Comparison of ENCODE assay signal across 1 fruit fly cellular context in genomic region chr3R:26228026-26228635, dm6.
TF ChIP-seq lines count a peak whose summit lies in the region.

No protein-coding gene starts in this region.

TF ChIP-seq in whole organism, embryonic, 481 proteins besides CTCF, POLR2A, EP300 and RAD21 (continued from another document):
- TF ChIP-seq YL-1 (GFP tag; optimal IDR thresholded peaks at IDR 0.05; lab: Kevin White, UChicago), result peak; percentile 78
- TF ChIP-seq CG17612 (GFP tag; IDR thresholded peaks at IDR 0.05; lab: Robert Waterston, UW), result peak; percentile 66; the same call in 1 of the 2 replicates
- TF ChIP-seq pita (GFP tag; optimal IDR thresholded peaks at IDR 0.05; lab: Kevin White, UChicago), result no peak
- TF ChIP-seq trem (tag; optimal IDR thresholded peaks at IDR 0.05; lab: Kevin White, UChicago), result peak; percentile 17
- TF ChIP-seq CG11504 (tag; optimal IDR thresholded peaks at IDR 0.05; lab: Kevin White, UChicago), result peak; percentile 62
- peak; percentile 88; the same call in 1 of the 2 replicates for TF ChIP-seq HLH3B (GFP tag; IDR thresholded peaks at IDR 0.05; lab: Robert Waterston, UW)
- peak; percentile 58 for TF ChIP-seq fd3F (GFP tag; optimal IDR thresholded peaks at IDR 0.05; lab: Kevin White, UChicago)
- TF ChIP-seq row (GFP tag; IDR thresholded peaks at IDR 0.05; lab: Robert Waterston, UW), result no peak
- TF ChIP-seq stwl (tag; optimal IDR thresholded peaks at IDR 0.05; lab: Kevin White, UChicago), result peak; percentile 11
- peak; percentile 60 for TF ChIP-seq pum (GFP tag; optimal IDR thresholded peaks at IDR 0.05; lab: Kevin White, UChicago)
- peak; percentile 75 for TF ChIP-seq lilli (GFP tag; optimal IDR thresholded peaks at IDR 0.05; lab: Kevin White, UChicago)
- peak; percentile 84 for TF ChIP-seq sr (GFP tag; IDR thresholded peaks at IDR 0.05; lab: Robert Waterston, UW)
- TF ChIP-seq CG6854 (GFP tag; optimal IDR thresholded peaks at IDR 0.05; lab: Kevin White, UChicago), result peak; percentile 76
- TF ChIP-seq vvl (GFP tag; IDR thresholded peaks at IDR 0.05; lab: Robert Waterston, UW), result peak; percentile 83
- TF ChIP-seq Side (GFP tag; optimal IDR thresholded peaks at IDR 0.05; lab: Kevin White, UChicago), result peak; percentile 91
- TF ChIP-seq CG10267 (tag; optimal IDR thresholded peaks at IDR 0.05; lab: Kevin White, UChicago), result no peak
- TF ChIP-seq phol (tag; optimal IDR thresholded peaks at IDR 0.05; lab: Kevin White, UChicago), result no peak
- peak; percentile 80 for TF ChIP-seq CG12299 (tag; optimal IDR thresholded peaks at IDR 0.05; lab: Kevin White, UChicago)
- TF ChIP-seq CG11247 (GFP tag; IDR thresholded peaks at IDR 0.05; lab: Robert Waterston, UW), result peak; percentile 92
- TF ChIP-seq prd (optimal IDR thresholded peaks at IDR 0.05; lab: Kevin White, UChicago), result no peak
- TF ChIP-seq prd (GFP tag; IDR thresholded peaks at IDR 0.05; lab: Robert Waterston, UW), result peak; percentile 53; the same call in 2 of the 3 replicates
- peak; percentile 80 for TF ChIP-seq Mad (GFP tag; optimal IDR thresholded peaks at IDR 0.05; lab: Kevin White, UChicago)
- peak; percentile 87 for TF ChIP-seq CG9932 (GFP tag; IDR thresholded peaks at IDR 0.05; lab: Robert Waterston, UW)
- TF ChIP-seq ato (GFP tag; IDR thresholded peaks at IDR 0.05; lab: Robert Waterston, UW; ENCODE audit: partially characterized antibody), result no peak
- TF ChIP-seq B-H1 (GFP tag; IDR thresholded peaks at IDR 0.05; lab: Robert Waterston, UW), result peak; percentile 74
- peak; percentile 74 for TF ChIP-seq sug (tag; optimal IDR thresholded peaks at IDR 0.05; lab: Kevin White, UChicago)
- peak; percentile 89 for TF ChIP-seq CG18764 (GFP tag; optimal IDR thresholded peaks at IDR 0.05; lab: Kevin White, UChicago)
- TF ChIP-seq BEAF-32 (GFP tag; optimal IDR thresholded peaks at IDR 0.05; lab: Kevin White, UChicago), result no peak
- peak; percentile 81 for TF ChIP-seq wdn (GFP tag; IDR thresholded peaks at IDR 0.05; lab: Robert Waterston, UW)
- no peak for TF ChIP-seq Doc2 (GFP tag; IDR thresholded peaks at IDR 0.05; lab: Robert Waterston, UW)
- no peak for TF ChIP-seq CG7963 (GFP tag; IDR thresholded peaks at IDR 0.05; lab: Robert Waterston, UW; ENCODE audit: partially characterized antibody)
- no peak for TF ChIP-seq D (optimal IDR thresholded peaks at IDR 0.05; lab: Kevin White, UChicago)
- TF ChIP-seq D (GFP tag; optimal IDR thresholded peaks at IDR 0.05; lab: Kevin White, UChicago), result peak; percentile 89
- TF ChIP-seq sob (GFP tag; IDR thresholded peaks at IDR 0.05; lab: Robert Waterston, UW), result peak; percentile 90
- TF ChIP-seq MBD-R2 (GFP tag; IDR thresholded peaks at IDR 0.05; lab: Robert Waterston, UW), result peak; percentile 55; the same call in 1 of the 2 replicates
- peak; percentile 87 for TF ChIP-seq CG9727 (GFP tag; optimal IDR thresholded peaks at IDR 0.05; lab: Kevin White, UChicago)
- TF ChIP-seq Atf-2 (GFP tag; optimal IDR thresholded peaks at IDR 0.05; lab: Kevin White, UChicago), result peak; percentile 86
- TF ChIP-seq pzg (GFP tag; optimal IDR thresholded peaks at IDR 0.05; lab: Kevin White, UChicago), result no peak
- TF ChIP-seq CG11560 (tag; IDR thresholded peaks at IDR 0.05; lab: Robert Waterston, UW), result peak; percentile 31; the same call in 1 of the 3 replicates
- peak; percentile 58 for TF ChIP-seq bab2 (GFP tag; optimal IDR thresholded peaks at IDR 0.05; lab: Kevin White, UChicago)
- peak; percentile 66 for TF ChIP-seq Jarid2 (GFP tag; optimal IDR thresholded peaks at IDR 0.05; lab: Kevin White, UChicago)
- peak; percentile 73 for TF ChIP-seq sima (GFP tag; optimal IDR thresholded peaks at IDR 0.05; lab: Kevin White, UChicago)
- peak; percentile 83 for TF ChIP-seq tio (GFP tag; optimal IDR thresholded peaks at IDR 0.05; lab: Kevin White, UChicago)
- TF ChIP-seq ftz-f1 (GFP tag; optimal IDR thresholded peaks at IDR 0.05; lab: Kevin White, UChicago), result peak; percentile 44
- peak; percentile 77 for TF ChIP-seq CG7745 (tag; optimal IDR thresholded peaks at IDR 0.05; lab: Kevin White, UChicago)
- peak; percentile 50 for TF ChIP-seq Xbp1 (GFP tag; optimal IDR thresholded peaks at IDR 0.05; lab: Kevin White, UChicago)
- peak; percentile 48 for TF ChIP-seq CG8924 (tag; optimal IDR thresholded peaks at IDR 0.05; lab: Kevin White, UChicago)
- peak; percentile 81 for TF ChIP-seq toy (GFP tag; IDR thresholded peaks at IDR 0.05; lab: Robert Waterston, UW)
- 0 out of 2 replicates have a peak, but pooled peaks have one; percentile 18 for TF ChIP-seq CG10959 (GFP tag; IDR thresholded peaks at IDR 0.05; lab: Robert Waterston, UW)
- peak; percentile 1 for TF ChIP-seq Chrac-16 (GFP tag; optimal IDR thresholded peaks at IDR 0.05; lab: Kevin White, UChicago)
- peak; percentile 91 for TF ChIP-seq CG12071 (GFP tag; optimal IDR thresholded peaks at IDR 0.05; lab: Kevin White, UChicago)
- peak; percentile 83 for TF ChIP-seq CG6683 (GFP tag; optimal IDR thresholded peaks at IDR 0.05; lab: Kevin White, UChicago)
- TF ChIP-seq Hand (GFP tag; optimal IDR thresholded peaks at IDR 0.05; lab: Kevin White, UChicago), result peak; percentile 43
- TF ChIP-seq fd102C (GFP tag; optimal IDR thresholded peaks at IDR 0.05; lab: Kevin White, UChicago), result peak; percentile 60
- TF ChIP-seq kah (GFP tag; optimal IDR thresholded peaks at IDR 0.05; lab: Kevin White, UChicago), result peak; percentile 67
- TF ChIP-seq ind (GFP tag; optimal IDR thresholded peaks at IDR 0.05; lab: Kevin White, UChicago), result no peak
- 0 out of 2 replicates have a peak, but pooled peaks have one; percentile 20 for TF ChIP-seq lmd (GFP tag; IDR thresholded peaks at IDR 0.05; lab: Robert Waterston, UW)
- peak; percentile 90 for TF ChIP-seq repo (GFP tag; optimal IDR thresholded peaks at IDR 0.05; lab: Kevin White, UChicago)
- TF ChIP-seq p53 (GFP tag; optimal IDR thresholded peaks at IDR 0.05; lab: Kevin White, UChicago), result peak; percentile 80
- peak; percentile 47; the same call in 1 of the 2 replicates for TF ChIP-seq sisA (GFP tag; IDR thresholded peaks at IDR 0.05; lab: Robert Waterston, UW)
- peak; percentile 56 for TF ChIP-seq Hr3 (GFP tag; optimal IDR thresholded peaks at IDR 0.05; lab: Kevin White, UChicago)
- peak; percentile 88 for TF ChIP-seq HHEX (GFP tag; optimal IDR thresholded peaks at IDR 0.05; lab: Kevin White, UChicago)
- TF ChIP-seq CG4730 (GFP tag; IDR thresholded peaks at IDR 0.05; lab: Robert Waterston, UW), result peak; percentile 44; the same call in 1 of the 2 replicates
- peak; percentile 64 for TF ChIP-seq CG34376 (GFP tag; optimal IDR thresholded peaks at IDR 0.05; lab: Kevin White, UChicago)
- peak; percentile 45 for TF ChIP-seq Myb (GFP tag; optimal IDR thresholded peaks at IDR 0.05; lab: Kevin White, UChicago)
- TF ChIP-seq Atf3 (GFP tag; optimal IDR thresholded peaks at IDR 0.05; lab: Kevin White, UChicago), result peak; percentile 80
- TF ChIP-seq CG33557 (GFP tag; optimal IDR thresholded peaks at IDR 0.05; lab: Kevin White, UChicago), result peak; percentile 92
- peak; percentile 87 for TF ChIP-seq mirr (GFP tag; optimal IDR thresholded peaks at IDR 0.05; lab: Kevin White, UChicago)
- no peak for TF ChIP-seq CG14860 (GFP tag; IDR thresholded peaks at IDR 0.05; lab: Robert Waterston, UW; ENCODE audit: partially characterized antibody)
- TF ChIP-seq crp (GFP tag; optimal IDR thresholded peaks at IDR 0.05; lab: Kevin White, UChicago), result peak in 1 of 2 experiments; percentile 42
- TF ChIP-seq eve (GFP tag; optimal IDR thresholded peaks at IDR 0.05; lab: Kevin White, UChicago), result peak in 1 of 2 experiments; percentile 83
- TF ChIP-seq Hey (tag; optimal IDR thresholded peaks at IDR 0.05; lab: Kevin White, UChicago), result peak; percentile 85
- TF ChIP-seq Kr (GFP tag; optimal IDR thresholded peaks at IDR 0.05; lab: Kevin White, UChicago), result no peak
- peak; percentile 21 for TF ChIP-seq az2 (GFP tag; optimal IDR thresholded peaks at IDR 0.05; lab: Kevin White, UChicago)
- peak; percentile 76 for TF ChIP-seq trh (GFP tag; optimal IDR thresholded peaks at IDR 0.05; lab: Kevin White, UChicago)
- TF ChIP-seq CG12942 (GFP tag; optimal IDR thresholded peaks at IDR 0.05; lab: Kevin White, UChicago), result peak; percentile 88
- TF ChIP-seq Aef1 (GFP tag; IDR thresholded peaks at IDR 0.05; lab: Robert Waterston, UW), result no peak
- no peak for TF ChIP-seq cg (GFP tag; optimal IDR thresholded peaks at IDR 0.05; lab: Kevin White, UChicago)
- TF ChIP-seq abd-A (tag; optimal IDR thresholded peaks at IDR 0.05; lab: Kevin White, UChicago), result no peak
- peak; percentile 87 for TF ChIP-seq odd (GFP tag; optimal IDR thresholded peaks at IDR 0.05; lab: Kevin White, UChicago)
- TF ChIP-seq chinmo (GFP tag; IDR thresholded peaks at IDR 0.05; lab: Robert Waterston, UW; ENCODE audit: partially characterized antibody), result no peak
